Worm (Caenorhabditis elegans): ENCODE measurements around the gene ctl-1.
A peak's percentile ranks its signal among the peaks of the same experiment; 100 is the strongest.
"Not testable (repeated sequence)": the region's sequence is repeated elsewhere in the genome, so short reads cannot be mapped to it uniquely, and the experiment has no call there.

Gene ctl-1

ce11 chrII:14311537-14311936, 5.5 kb upstream of the ctl-1 start:
- TF ChIP-seq skn-1 (tag; optimal IDR thresholded peaks at IDR 0.05) = peak; percentile 5
- TF ChIP-seq ceh-9 (tag; optimal IDR thresholded peaks at IDR 0.05) = no peak
- no peak for TF ChIP-seq nhr-77 (tag; optimal IDR thresholded peaks at IDR 0.05)
- peak; percentile 16 for TF ChIP-seq pha-4 (tag; optimal IDR thresholded peaks at IDR 0.05)

ce11 chrII:14310729-14311388, 4.8 kb upstream of the ctl-1 start, which contains the start of gene ctl-3:
TSS of gene ctl-3 (minus strand) at chrII:14310779.
- TF ChIP-seq tbx-2 (tag; optimal IDR thresholded peaks at IDR 0.05) = no peak
- no peak for TF ChIP-seq nhr-25 (tag; optimal IDR thresholded peaks at IDR 0.05)
- TF ChIP-seq pha-4 (tag; optimal IDR thresholded peaks at IDR 0.05) = no peak
- no peak for TF ChIP-seq snpc-4 (tag; optimal IDR thresholded peaks at IDR 0.05)
- no peak for TF ChIP-seq jun-1 (tag; optimal IDR thresholded peaks at IDR 0.05)

- not testable (repeated sequence) for TF ChIP-seq jun-1, nhr-67, pqm-1 (tag; optimal IDR thresholded peaks at IDR 0.05)
Observed at ce11 chrII:14301927-14302326, 4.1 kb downstream of the ctl-1 start, which contains the start of gene ctl-2. TSS of gene ctl-2 (minus strand) at chrII:14302027.

DNA sequence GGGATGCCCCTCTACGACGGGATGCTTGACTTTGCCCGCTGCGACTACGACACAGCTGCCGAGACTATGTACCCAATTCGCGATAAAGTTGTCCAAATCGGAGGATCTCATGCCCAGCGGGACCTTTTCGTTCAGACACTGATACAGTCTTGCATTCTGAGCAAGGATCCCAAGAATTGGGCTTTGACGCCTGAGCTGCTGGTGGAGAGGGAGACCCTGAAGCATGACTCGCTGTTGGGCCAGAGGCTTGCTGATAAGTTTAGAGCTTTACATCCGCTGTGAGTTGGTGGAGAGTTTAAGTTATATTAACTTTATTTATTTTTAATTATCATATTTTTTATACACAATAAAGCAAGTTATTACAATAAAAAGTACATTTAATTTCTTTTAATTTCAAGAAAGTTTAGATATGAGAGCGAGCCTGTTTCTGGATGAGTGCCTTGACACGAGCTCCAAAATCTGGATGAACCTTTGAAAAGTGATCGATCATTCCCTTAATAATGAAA, 6.8 kb downstream of the ctl-1 start:
- TF ChIP-seq elt-2 (tag; optimal IDR thresholded peaks at IDR 0.05) = peak; percentile 20
- TF ChIP-seq ceh-82 (tag; optimal IDR thresholded peaks at IDR 0.05) = no peak
- no peak for TF ChIP-seq ama-1 (optimal IDR thresholded peaks at IDR 0.05)
- no peak for TF ChIP-seq mdl-1 (tag; optimal IDR thresholded peaks at IDR 0.05)
- no peak for TF ChIP-seq nhr-237 (tag; optimal IDR thresholded peaks at IDR 0.05)
- TF ChIP-seq nhr-11 (tag; optimal IDR thresholded peaks at IDR 0.05) = no peak
- TF ChIP-seq nhr-67 (tag; optimal IDR thresholded peaks at IDR 0.05) = no peak
- no peak for TF ChIP-seq nhr-77 (tag; optimal IDR thresholded peaks at IDR 0.05)

- peak; percentile 36 for TF ChIP-seq elt-2 (tag; optimal IDR thresholded peaks at IDR 0.05)
Observed at ce11 chrII:14297050-14297449, 9.0 kb downstream of the ctl-1 start, which contains the start of gene Y54G11A.7. TSS of gene Y54G11A.7 (plus strand) at chrII:14297305.

- TF ChIP-seq ceh-28 (tag; optimal IDR thresholded peaks at IDR 0.05) (peak; percentile 23), jun-1 (tag; optimal IDR thresholded peaks at IDR 0.05) (peak; percentile 63), pqm-1 (tag; optimal IDR thresholded peaks at IDR 0.05) (peak; percentile 61), hmg-11 (tag; optimal IDR thresholded peaks at IDR 0.05) (no peak), daf-12 (tag; optimal IDR thresholded peaks at IDR 0.05) (no peak), elt-2 (tag; optimal IDR thresholded peaks at IDR 0.05) (peak; percentile 92), lsy-12 (tag; optimal IDR thresholded peaks at IDR 0.05) (no peak), pha-4 (tag; optimal IDR thresholded peaks at IDR 0.05) (peak; percentile 96), unc-62 (GFP tag; optimal IDR thresholded peaks at IDR 0.05) (no peak), fkh-10 (GFP tag; optimal IDR thresholded peaks at IDR 0.05) (no peak), nhr-12 (tag; optimal IDR thresholded peaks at IDR 0.05) (no peak), fkh-2 (tag; optimal IDR thresholded peaks at IDR 0.05) (no peak), nhr-28 (tag; optimal IDR thresholded peaks at IDR 0.05) (no peak), skn-1 (tag; optimal IDR thresholded peaks at IDR 0.05) (no peak), nhr-237 (tag; optimal IDR thresholded peaks at IDR 0.05) (no peak), egl-27 (tag; optimal IDR thresholded peaks at IDR 0.05) (no peak), fos-1 (tag; optimal IDR thresholded peaks at IDR 0.05) (no peak), ama-1 (optimal IDR thresholded peaks at IDR 0.05) (no peak), mml-1 (tag; optimal IDR thresholded peaks at IDR 0.05) (no peak), sea-2 (GFP tag; optimal IDR thresholded peaks at IDR 0.05) (no peak), elt-1 (tag; optimal IDR thresholded peaks at IDR 0.05) (no peak), mdl-1 (tag; optimal IDR thresholded peaks at IDR 0.05) (peak; percentile 90), lin-39 (tag; optimal IDR thresholded peaks at IDR 0.05) (no peak), aly-2 (tag; optimal IDR thresholded peaks at IDR 0.05) (no peak), nhr-11 (tag; optimal IDR thresholded peaks at IDR 0.05) (no peak), nhr-43 (tag; optimal IDR thresholded peaks at IDR 0.05; ENCODE audit: poor library complexity, severe bottlenecking) (peak; percentile 47), lin-15B (tag; optimal IDR thresholded peaks at IDR 0.05) (no peak), ceh-16 (tag; optimal IDR thresholded peaks at IDR 0.05) (no peak), tbx-2 (tag; optimal IDR thresholded peaks at IDR 0.05) (no peak), eor-1 (tag; optimal IDR thresholded peaks at IDR 0.05) (no peak), nhr-23 (tag; optimal IDR thresholded peaks at IDR 0.05) (peak; percentile 47), nhr-77 (tag; optimal IDR thresholded peaks at IDR 0.05) (no peak), R02D3.7 (tag; optimal IDR thresholded peaks at IDR 0.05) (no peak), snpc-4 (tag; optimal IDR thresholded peaks at IDR 0.05) (peak; percentile 42), elt-3 (tag; optimal IDR thresholded peaks at IDR 0.05) (no peak), egl-5 (tag; optimal IDR thresholded peaks at IDR 0.05) (peak; percentile 24), ceh-82 (tag; optimal IDR thresholded peaks at IDR 0.05) (no peak)
Observed at ce11 chrII:14296320-14296719, 9.7 kb downstream of the ctl-1 start.

Data from whole organism, L3 larva.